Worm (Caenorhabditis elegans): ENCODE results near the gene lgg-1.

- no peak; the same call in 1 of the 2 replicates for TF ChIP-seq T22C8.4 (GFP tag; IDR thresholded peaks at IDR 0.05)
- TF ChIP-seq ztf-29 (GFP tag; IDR thresholded peaks at IDR 0.05) = no peak
- TF ChIP-seq tab-1 (GFP tag; IDR thresholded peaks at IDR 0.05) = no peak
- no peak for TF ChIP-seq med-1 (GFP tag; optimal IDR thresholded peaks at IDR 0.05; ENCODE audit: insufficient read depth)
Observed at ce11 chrII:6320655-6321388, 26.7 kb downstream of the lgg-1 start, which contains the start of gene efr-3.

All from whole organism, midembryonic.